Worm (Caenorhabditis elegans): ENCODE data around the gene mdl-1.

ce11 chrX:6743344-6743743, 1.2 kb downstream of the mdl-1 start:
- TF ChIP-seq flt-1 (GFP tag; IDR thresholded peaks at IDR 0.05) = no peak
- no peak for TF ChIP-seq ztf-23 (GFP tag; IDR thresholded peaks at IDR 0.05)
- no peak for TF ChIP-seq med-1 (GFP tag; optimal IDR thresholded peaks at IDR 0.05; ENCODE audit: insufficient read depth)
- no peak for TF ChIP-seq cog-1 (tag; optimal IDR thresholded peaks at IDR 0.05)
- no peak for TF ChIP-seq klf-2 (GFP tag; conservative IDR thresholded peaks at IDR 0.05)
- no peak for TF ChIP-seq ref-1 (GFP tag; conservative IDR thresholded peaks at IDR 0.05)
- no peak for TF ChIP-seq ztf-29 (GFP tag; IDR thresholded peaks at IDR 0.05)
- TF ChIP-seq tab-1 (GFP tag; IDR thresholded peaks at IDR 0.05) = no peak

Measured in whole organism, midembryonic.